Fruit fly (Drosophila melanogaster): ENCODE results near the gene mys.

mys gene

dm6 chrX:8081427-8082185 is 20.2 kb downstream of the mys start, which contains the start of gene Ldsdh1:
Gene Ldsdh1 (minus strand): TSS chrX:8081605.
- no peak for TF ChIP-seq CG3032 (tag; optimal IDR thresholded peaks at IDR 0.05)
- TF ChIP-seq acj6 (GFP tag; optimal IDR thresholded peaks at IDR 0.05): no peak
- no peak for TF ChIP-seq Smox (GFP tag; optimal IDR thresholded peaks at IDR 0.05)
- peak; percentile 1 for TF ChIP-seq Eip78C (GFP tag)
- TF ChIP-seq svp (GFP tag): peak; percentile 28

- TF ChIP-seq CG32006 (GFP tag; optimal IDR thresholded peaks at IDR 0.05) (no peak), salr (GFP tag; optimal IDR thresholded peaks at IDR 0.05) (no peak), Eip78C (GFP tag) (no peak), spab (GFP tag; optimal IDR thresholded peaks at IDR 0.05) (no peak), pdm3 (GFP tag; optimal IDR thresholded peaks at IDR 0.05) (no peak)
Measured at dm6 chrX:8087113-8087512, 25.7 kb downstream of the mys start, which contains the start of gene CG2256. Gene CG2256 (minus strand): TSS chrX:8087213.

dm6 chrX:8091017-8091620 is 29.7 kb downstream of the mys start:
- TF ChIP-seq achi (GFP tag; optimal IDR thresholded peaks at IDR 0.05) (peak; percentile 97), CG8632 (GFP tag; optimal IDR thresholded peaks at IDR 0.05) (peak; percentile 96), Hr38 (GFP tag; optimal IDR thresholded peaks at IDR 0.05) (no peak), fd85E (GFP tag; optimal IDR thresholded peaks at IDR 0.05) (peak; percentile 84), Gug (GFP tag; IDR thresholded peaks at IDR 0.05) (peak; percentile 98), CG6854 (GFP tag; optimal IDR thresholded peaks at IDR 0.05) (peak; percentile 92), CG6276 (GFP tag; optimal IDR thresholded peaks at IDR 0.05) (peak; percentile 97), CG4318 (GFP tag; optimal IDR thresholded peaks at IDR 0.05) (peak; percentile 94), CG11762 (GFP tag; optimal IDR thresholded peaks at IDR 0.05; ENCODE audit: insufficient read depth) (peak; percentile 96), Sox15 (GFP tag; optimal IDR thresholded peaks at IDR 0.05) (peak; percentile 91), topi (GFP tag; optimal IDR thresholded peaks at IDR 0.05) (peak; percentile 96), Sox14 (GFP tag; optimal IDR thresholded peaks at IDR 0.05) (peak; percentile 95), CG1621 (tag; optimal IDR thresholded peaks at IDR 0.05) (peak; percentile 94), CG7368 (GFP tag; optimal IDR thresholded peaks at IDR 0.05) (peak; percentile 92), Ets21C (GFP tag; optimal IDR thresholded peaks at IDR 0.05) (peak; percentile 88), CG31627 (GFP tag; optimal IDR thresholded peaks at IDR 0.05) (peak; percentile 92), Eip93F (GFP tag; optimal IDR thresholded peaks at IDR 0.05) (peak; percentile 95), Hr4 (GFP tag; optimal IDR thresholded peaks at IDR 0.05) (peak; percentile 95), dsx (GFP tag; optimal IDR thresholded peaks at IDR 0.05; ENCODE audit: poor library complexity, severe bottlenecking) (peak; percentile 93), CG9139 (GFP tag; optimal IDR thresholded peaks at IDR 0.05) (peak; percentile 91), Smox (GFP tag; optimal IDR thresholded peaks at IDR 0.05) (peak; percentile 100), CG8119 (GFP tag; IDR thresholded peaks at IDR 0.05) (peak; percentile 98), vri (GFP tag; optimal IDR thresholded peaks at IDR 0.05) (peak; percentile 94), CG6792 (GFP tag; optimal IDR thresholded peaks at IDR 0.05) (peak; percentile 95), CG11902 (GFP tag; optimal IDR thresholded peaks at IDR 0.05) (peak; percentile 88), fd59A (GFP tag; optimal IDR thresholded peaks at IDR 0.05) (peak; percentile 91), spab (GFP tag; optimal IDR thresholded peaks at IDR 0.05) (peak; percentile 93), CG6163 (GFP tag; IDR thresholded peaks at IDR 0.05) (peak; percentile 99), CG16779 (tag; optimal IDR thresholded peaks at IDR 0.05) (peak; percentile 94), salr (GFP tag; optimal IDR thresholded peaks at IDR 0.05) (peak; percentile 92 to 93), CG32006 (GFP tag; optimal IDR thresholded peaks at IDR 0.05) (peak; percentile 97), CG8319 (GFP tag; optimal IDR thresholded peaks at IDR 0.05) (peak; percentile 96), OdsH (GFP tag; optimal IDR thresholded peaks at IDR 0.05) (peak; percentile 98), CG34406 (GFP tag; optimal IDR thresholded peaks at IDR 0.05) (peak; percentile 96), Lpt (GFP tag; optimal IDR thresholded peaks at IDR 0.05) (peak; percentile 97), CG3032 (tag; optimal IDR thresholded peaks at IDR 0.05) (peak; percentile 91), ss (GFP tag; optimal IDR thresholded peaks at IDR 0.05) (peak; percentile 93 to 94), CG10669 (GFP tag; optimal IDR thresholded peaks at IDR 0.05) (peak; percentile 93), Sox102F (GFP tag; optimal IDR thresholded peaks at IDR 0.05) (peak; percentile 95), pdm3 (GFP tag; optimal IDR thresholded peaks at IDR 0.05) (peak; percentile 97), cyc (GFP tag; optimal IDR thresholded peaks at IDR 0.05) (peak; percentile 93)

All from whole organism, prepupa.